Worm (Caenorhabditis elegans): Measurements from ENCODE around the gene F49H6.5.

- TF ChIP-seq hlh-6 (tag; optimal IDR thresholded peaks at IDR 0.05): no peak
- TF ChIP-seq elt-4 (tag; optimal IDR thresholded peaks at IDR 0.05): no peak
- no peak for TF ChIP-seq ceh-6 (GFP tag; optimal IDR thresholded peaks at IDR 0.05)
- no peak for TF ChIP-seq nfya-1 (tag; optimal IDR thresholded peaks at IDR 0.05)
- TF ChIP-seq pha-4 (tag; optimal IDR thresholded peaks at IDR 0.05): no peak
- TF ChIP-seq elt-2 (tag; optimal IDR thresholded peaks at IDR 0.05): no peak
- TF ChIP-seq fkh-10 (GFP tag; optimal IDR thresholded peaks at IDR 0.05): no peak
- no peak for TF ChIP-seq ceh-30 (tag; optimal IDR thresholded peaks at IDR 0.05)
- no peak for TF ChIP-seq ceh-9 (tag; optimal IDR thresholded peaks at IDR 0.05)
- TF ChIP-seq nhr-11 (tag; optimal IDR thresholded peaks at IDR 0.05): no peak
- no peak for TF ChIP-seq pqm-1 (tag; optimal IDR thresholded peaks at IDR 0.05)
These were observed 3.2 kb downstream of the F49H6.5 start, which contains the start of gene F49H6.15 for ce11 chrV:17026289-17026688.
